Fruit fly (Drosophila melanogaster) whole organism, embryonic: Measurements from ENCODE around the gene fkh.

ENCODE experiments used
- CG1024 ChIP-seq: fragments of 200-800 bp; sonication (Bioruptor generic); IDR thresholded peaks from 2 replicates; pipeline ENCODE4 v1.3.6; 2022; ENCODE audit warnings: missing biosample characterization, missing genetic modification characterization
- CG10565 ChIP-seq: fragments of 200-800 bp; sonication (Bioruptor generic); optimal IDR thresholded peaks from 3 replicates; lab custom pipeline; 2016; ENCODE audit warnings: missing biosample characterization, mild to moderate bottlenecking, missing genetic modification characterization
- CG11504 ChIP-seq: fragments of 200-800 bp; sonication (Bioruptor generic); optimal IDR thresholded peaks from 3 replicates; lab custom pipeline; 2019; ENCODE audit warnings: missing biosample characterization, mild to moderate bottlenecking, missing genetic modification characterization, moderate library complexity
- CG14050 ChIP-seq: fragments of 200-800 bp; sonication (Bioruptor generic); IDR thresholded peaks from 3 replicates; pipeline ENCODE4 v1.3.6; 2022; ENCODE audit warnings: missing biosample characterization, missing genetic modification characterization
- CG15514 ChIP-seq: fragments of 200-800 bp; sonication (Bioruptor generic); optimal IDR thresholded peaks from 3 replicates; lab custom pipeline; 2017; ENCODE audit warnings: missing biosample characterization, missing genetic modification characterization, mild to moderate bottlenecking, moderate library complexity, missing genetic modification reagents
- CG1602 ChIP-seq: fragments of 200-800 bp; sonication (Bioruptor generic); optimal IDR thresholded peaks from 3 replicates; lab custom pipeline; 2016; ENCODE audit warnings: missing biosample characterization, missing genetic modification characterization
- CG17328 ChIP-seq: fragments of 200-800 bp; sonication (Bioruptor generic); IDR thresholded peaks from 2 replicates; pipeline ENCODE4 v1.3.6; 2022; ENCODE audit warnings: missing biosample characterization, missing genetic modification characterization
- CG2116 ChIP-seq: fragments of 200-800 bp; sonication (Bioruptor generic); optimal IDR thresholded peaks from 3 replicates; lab custom pipeline; 2018; ENCODE audit warnings: missing biosample characterization, mild to moderate bottlenecking, missing genetic modification characterization
- CG2129 ChIP-seq: fragments of 200-800 bp; sonication (Bioruptor generic); IDR thresholded peaks from 2 replicates; pipeline ENCODE4 v1.3.6; 2022; ENCODE audit warnings: missing biosample characterization, missing genetic modification characterization; ENCODE audit not compliant: partially characterized antibody
- CG3163 ChIP-seq: fragments of 200-800 bp; sonication (Bioruptor generic); optimal IDR thresholded peaks from 3 replicates; lab custom pipeline; 2016; ENCODE audit warnings: missing biosample characterization, missing genetic modification characterization
- CG32532 ChIP-seq: fragments of 200-800 bp; sonication (Bioruptor generic); IDR thresholded peaks from 2 replicates; pipeline ENCODE4 v1.3.6; 2022; ENCODE audit warnings: missing biosample characterization, missing genetic modification characterization
- CG4617 ChIP-seq: fragments of 200-800 bp; sonication (Bioruptor generic); optimal IDR thresholded peaks from 3 replicates; lab custom pipeline; 2016; ENCODE audit warnings: missing biosample characterization, missing genetic modification characterization, borderline replicate concordance
- CG4707 ChIP-seq: fragments of 200-800 bp; sonication (Bioruptor generic); optimal IDR thresholded peaks from 2 replicates; lab custom pipeline; 2018; ENCODE audit warnings: missing biosample characterization, mild to moderate bottlenecking, missing genetic modification characterization, moderate library complexity
- CG5953 ChIP-seq: fragments of 200-800 bp; sonication (Bioruptor generic); IDR thresholded peaks from 2 replicates; pipeline ENCODE4 v1.3.6; 2022; ENCODE audit warnings: missing biosample characterization, missing genetic modification characterization
- CG6813 ChIP-seq: fragments of 200-800 bp; sonication (Bioruptor generic); optimal IDR thresholded peaks from 2 replicates; lab custom pipeline; 2017; ENCODE audit warnings: missing biosample characterization, missing genetic modification characterization, mild to moderate bottlenecking, moderate library complexity, missing genetic modification reagents
- CG8944 ChIP-seq: fragments of 200-800 bp; sonication (Bioruptor generic); optimal IDR thresholded peaks from 3 replicates; lab custom pipeline; 2016; ENCODE audit warnings: missing biosample characterization, missing genetic modification characterization
- CHES-1-like ChIP-seq: fragments of 200-800 bp; sonication (Bioruptor generic); optimal IDR thresholded peaks from 2 replicates; lab custom pipeline; 2016; ENCODE audit warnings: missing biosample characterization, missing genetic modification characterization
- Dll ChIP-seq: fragments of 200-800 bp; sonication (Bioruptor generic); IDR thresholded peaks from 4 replicates; pipeline ENCODE4 v1.3.6; 2022; ENCODE audit warnings: missing biosample characterization, missing genetic modification characterization; ENCODE audit not compliant: partially characterized antibody
- Doc3 ChIP-seq: fragments of 200-800 bp; sonication (Bioruptor generic); IDR thresholded peaks from 3 replicates; pipeline ENCODE4 v1.3.6; 2022; ENCODE audit warnings: missing biosample characterization, missing genetic modification characterization; ENCODE audit not compliant: partially characterized antibody
- Gug ChIP-seq: fragments of 200-800 bp; sonication (Bioruptor generic); IDR thresholded peaks from 4 replicates; pipeline ENCODE4 v1.3.6; 2022; ENCODE audit warnings: missing biosample characterization, missing genetic modification characterization
- HLH4C ChIP-seq: fragments of 200-800 bp; sonication (Bioruptor generic); IDR thresholded peaks from 3 replicates; pipeline ENCODE4 v1.3.6; 2022; ENCODE audit warnings: missing biosample characterization, missing genetic modification characterization; ENCODE audit not compliant: partially characterized antibody
- Hmr ChIP-seq: fragments of 200-800 bp; sonication (Bioruptor generic); optimal IDR thresholded peaks from 3 replicates; lab custom pipeline; 2017; ENCODE audit warnings: mild to moderate bottlenecking, missing biosample characterization, missing genetic modification reagents, missing genetic modification characterization
- Lhr ChIP-seq: fragments of 200-800 bp; sonication (Bioruptor generic); optimal IDR thresholded peaks from 3 replicates; lab custom pipeline; 2017; ENCODE audit warnings: mild to moderate bottlenecking, missing biosample characterization, missing genetic modification reagents, missing genetic modification characterization
- Neu2 ChIP-seq: fragments of 200-800 bp; sonication (Bioruptor generic); optimal IDR thresholded peaks from 3 replicates; lab custom pipeline; 2016; ENCODE audit warnings: missing biosample characterization, missing genetic modification characterization, borderline replicate concordance
- NfI ChIP-seq: fragments of 200-800 bp; sonication (Bioruptor generic); optimal IDR thresholded peaks from 3 replicates; lab custom pipeline; 2018; ENCODE audit warnings: missing biosample characterization, mild to moderate bottlenecking, missing genetic modification characterization, moderate library complexity
- Oaz ChIP-seq: fragments of 200-800 bp; sonication (Bioruptor generic); IDR thresholded peaks from 2 replicates; pipeline ENCODE4 v1.3.6; 2022; ENCODE audit warnings: missing biosample characterization, missing genetic modification characterization
- Oli ChIP-seq: fragments of 200-800 bp; sonication (Bioruptor generic); optimal IDR thresholded peaks from 2 replicates; lab custom pipeline; 2018; ENCODE audit warnings: missing biosample characterization, mild to moderate bottlenecking, missing genetic modification characterization, moderate library complexity
- Tbp ChIP-seq: fragments of >200 bp; optimal IDR thresholded peaks from 2 replicates; lab custom pipeline; 2018; ENCODE audit warnings: missing biosample characterization, missing genetic modification characterization
- Xbp1 ChIP-seq: fragments of 200-800 bp; sonication (Bioruptor generic); optimal IDR thresholded peaks from 3 replicates; lab custom pipeline; 2016; ENCODE audit warnings: missing biosample characterization, mild to moderate bottlenecking, missing genetic modification characterization
- ac ChIP-seq: fragments of 200-800 bp; sonication (Bioruptor generic); optimal IDR thresholded peaks from 3 replicates; lab custom pipeline; 2017; ENCODE audit warnings: missing biosample characterization, mild to moderate bottlenecking, missing genetic modification characterization
- al ChIP-seq: fragments of 200-800 bp; sonication (Bioruptor generic); IDR thresholded peaks from 2 replicates; pipeline ENCODE4 v1.3.6; 2022; ENCODE audit warnings: missing biosample characterization, missing genetic modification characterization
- cg ChIP-seq: fragments of 200-800 bp; sonication (Bioruptor generic); optimal IDR thresholded peaks from 3 replicates; lab custom pipeline; 2019; ENCODE audit warnings: missing biosample characterization, mild to moderate bottlenecking, missing genetic modification characterization, moderate library complexity
- chif ChIP-seq, 2 experiments: fragments of 200-800 bp; sonication (Bioruptor generic); optimal IDR thresholded peaks; 3 replicates each; lab custom pipeline; 2016; ENCODE audit warnings: missing biosample characterization in 2 of 2, missing genetic modification characterization in 2 of 2
- ci ChIP-seq: fragments of 200-800 bp; sonication (Bioruptor generic); IDR thresholded peaks from 3 replicates; pipeline ENCODE4 v1.3.6; 2022; ENCODE audit warnings: missing biosample characterization, missing genetic modification characterization
- croc ChIP-seq: fragments of 200-800 bp; sonication (Bioruptor generic); conservative IDR thresholded peaks from 3 replicates; pipeline ENCODE4 v1.3.6; 2022; ENCODE audit warnings: missing biosample characterization, missing genetic modification characterization
- dan ChIP-seq: fragments of 200-800 bp; sonication (Bioruptor generic); IDR thresholded peaks from 2 replicates; pipeline ENCODE4 v1.3.6; 2022; ENCODE audit warnings: missing biosample characterization, missing genetic modification characterization
- en ChIP-seq: fragments of 200-800 bp; sonication (Bioruptor generic); optimal IDR thresholded peaks from 2 replicates; lab custom pipeline; 2016; ENCODE audit warnings: missing biosample characterization, missing genetic modification characterization
- eve ChIP-seq, 2 experiments: fragments of >200 bp; optimal IDR thresholded peaks; 2 replicates each; lab custom pipeline; 2017; ENCODE audit warnings: missing biosample characterization in 2 of 2, missing genetic modification characterization in 2 of 2
- ftz-f1 ChIP-seq: fragments of 200-800 bp; sonication (Bioruptor generic); optimal IDR thresholded peaks from 2 replicates; lab custom pipeline; 2016; ENCODE audit warnings: missing biosample characterization, missing genetic modification characterization
- hbn ChIP-seq: fragments of 200-800 bp; sonication (Bioruptor generic); IDR thresholded peaks from 2 replicates; pipeline ENCODE4 v1.3.6; 2022; ENCODE audit warnings: missing biosample characterization, missing genetic modification characterization; ENCODE audit not compliant: partially characterized antibody
- lab ChIP-seq: fragments of 200-800 bp; sonication (Bioruptor generic); optimal IDR thresholded peaks from 3 replicates; lab custom pipeline; 2017; ENCODE audit warnings: missing biosample characterization, missing genetic modification characterization, mild to moderate bottlenecking, moderate library complexity, missing genetic modification reagents
- mld ChIP-seq: fragments of 200-800 bp; sonication (Bioruptor generic); IDR thresholded peaks from 3 replicates; pipeline ENCODE4 v1.3.6; 2022; ENCODE audit warnings: missing biosample characterization, missing genetic modification characterization; ENCODE audit not compliant: partially characterized antibody
- org-1 ChIP-seq: fragments of 200-800 bp; sonication (Bioruptor generic); optimal IDR thresholded peaks from 2 replicates; lab custom pipeline; 2017; ENCODE audit warnings: missing biosample characterization, missing genetic modification characterization
- pfk ChIP-seq: fragments of 200-800 bp; sonication (Bioruptor generic); optimal IDR thresholded peaks from 2 replicates; lab custom pipeline; 2018; ENCODE audit warnings: missing biosample characterization, mild to moderate bottlenecking, missing genetic modification characterization, moderate library complexity
- prd ChIP-seq, 3 experiments: fragments of >200 bp in 2 of 3; fragments of 200-800 bp in 1 of 3; sonication (Bioruptor generic) in 1 of 3; optimal IDR thresholded peaks in 2 of 3; IDR thresholded peaks in 1 of 3; 2 replicates in 2 of 3; 3 replicates in 1 of 3; pipeline versions ENCODE4 v1.3.6 to Lab custom; 2017 to 2022; ENCODE audit warnings: missing biosample characterization in 1 of 3, missing genetic modification characterization in 1 of 3
- repo ChIP-seq: fragments of 200-800 bp; sonication (Bioruptor generic); optimal IDR thresholded peaks from 2 replicates; lab custom pipeline; 2016; ENCODE audit warnings: missing biosample characterization, missing genetic modification characterization
- run ChIP-seq: fragments of 200-800 bp; sonication (Bioruptor generic); optimal IDR thresholded peaks from 3 replicates; lab custom pipeline; 2018; ENCODE audit warnings: missing biosample characterization, mild to moderate bottlenecking, missing genetic modification characterization
- slbo ChIP-seq: fragments of 200-800 bp; sonication (Bioruptor generic); IDR thresholded peaks from 2 replicates; pipeline ENCODE4 v1.3.6; 2022; ENCODE audit warnings: missing biosample characterization, missing genetic modification characterization
- trh ChIP-seq: fragments of 200-800 bp; sonication (Bioruptor generic); optimal IDR thresholded peaks from 2 replicates; lab custom pipeline; 2016; ENCODE audit warnings: missing biosample characterization, missing genetic modification characterization
- zf30C ChIP-seq: fragments of 200-800 bp; sonication (Bioruptor generic); optimal IDR thresholded peaks from 3 replicates; lab custom pipeline; 2018; ENCODE audit warnings: missing biosample characterization, mild to moderate bottlenecking, missing genetic modification characterization

Gene fkh

DNA sequence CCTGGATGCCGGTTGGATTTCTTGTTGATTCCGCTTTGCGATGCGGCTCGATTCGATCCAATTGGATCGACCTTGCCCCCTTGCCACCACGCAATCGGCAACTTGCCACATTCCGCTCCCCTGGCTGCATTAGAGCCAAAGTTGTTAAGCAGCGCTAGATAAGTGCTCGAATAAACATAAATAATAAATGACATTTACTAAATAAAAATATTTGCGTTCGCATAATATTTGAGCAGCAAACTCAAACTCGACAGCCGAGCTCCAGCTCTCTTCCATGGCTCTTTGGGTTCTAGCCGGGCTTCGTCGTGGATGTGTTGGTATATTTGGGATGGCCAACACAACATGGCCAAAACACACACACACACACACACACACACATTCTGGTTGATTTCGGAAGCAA, 14.3 kb downstream of the fkh start (continued):
- TF ChIP-seq trh (GFP tag; lab: Kevin White, UChicago) (no peak), Lhr (GFP tag; lab: Kevin White, UChicago) (no peak), CG4617 (GFP tag; lab: Kevin White, UChicago) (no peak), CG4707 (GFP tag; lab: Kevin White, UChicago) (peak; percentile 36), CG17328 (no peak), Hmr (GFP tag; lab: Kevin White, UChicago) (peak; percentile 68), croc (GFP tag; lab: Robert Waterston, UW) (no peak), CG32532 (GFP tag; lab: Robert Waterston, UW) (no peak), CG8944 (GFP tag; lab: Kevin White, UChicago) (no peak), CG2116 (GFP tag; lab: Kevin White, UChicago) (no peak), CG15514 (GFP tag; lab: Kevin White, UChicago) (peak; percentile 56), CG10565 (GFP tag; lab: Kevin White, UChicago) (no peak), org-1 (GFP tag; lab: Kevin White, UChicago) (peak; percentile 15), Neu2 (GFP tag; lab: Kevin White, UChicago) (no peak), cg (GFP tag; lab: Kevin White, UChicago) (no peak), CG5953 (GFP tag; lab: Robert Waterston, UW) (no peak), lab (peak; percentile 75), Oli (peak; percentile 55), ci (GFP tag; lab: Robert Waterston, UW) (peak; percentile 15; the same call in 1 of the 3 replicates), CG6813 (GFP tag; lab: Kevin White, UChicago) (peak; percentile 57), HLH4C (GFP tag; lab: Robert Waterston, UW) (no peak), CG3163 (GFP tag; lab: Kevin White, UChicago) (no peak), CG11504 (tag; lab: Kevin White, UChicago) (peak; percentile 52), en (GFP tag; lab: Kevin White, UChicago) (no peak), zf30C (GFP tag; lab: Kevin White, UChicago) (no peak), CG2129 (GFP tag; lab: Robert Waterston, UW) (no peak), chif (GFP tag; optimal IDR thresholded peaks at IDR 0.05; lab: Kevin White, UChicago) (no peak), CHES-1-like (GFP tag; lab: Kevin White, UChicago) (no peak), eve (GFP tag; optimal IDR thresholded peaks at IDR 0.05; lab: Kevin White, UChicago) (no peak), Dll (GFP tag; lab: Robert Waterston, UW) (no peak), pfk (no peak), Xbp1 (no peak), al (GFP tag; lab: Robert Waterston, UW) (no peak), ftz-f1 (GFP tag; lab: Kevin White, UChicago) (no peak), CG14050 (GFP tag; lab: Robert Waterston, UW) (no peak), ac (peak; percentile 5), repo (GFP tag; lab: Kevin White, UChicago) (no peak), mld (no peak), Gug (GFP tag; lab: Robert Waterston, UW) (no peak), hbn (no peak), CG1024 (GFP tag; lab: Robert Waterston, UW) (no peak), dan (no peak), Tbp (GFP tag; lab: Kevin White, UChicago) (no peak), slbo (GFP tag; lab: Robert Waterston, UW) (no peak), CG1602 (GFP tag; lab: Kevin White, UChicago) (no peak), NfI (GFP tag; lab: Kevin White, UChicago) (no peak), prd (optimal IDR thresholded peaks at IDR 0.05; lab: Kevin White, UChicago) (no peak), prd (GFP tag; IDR thresholded peaks at IDR 0.05; lab: Robert Waterston, UW) (no peak), run (no peak), Doc3 (GFP tag; lab: Robert Waterston, UW) (no peak), Oaz (GFP tag; lab: Robert Waterston, UW) (no peak)
